Fruit fly (Drosophila melanogaster) whole organism, adult: ENCODE data around the gene CG14043.

ENCODE experiments used
- CG11617 ChIP-seq: fragments of 200-800 bp; sonication (Bioruptor generic); optimal IDR thresholded peaks from 2 replicates; lab custom pipeline; 2017; ENCODE audit warnings: mild to moderate bottlenecking, missing biosample characterization, missing genetic modification reagents, missing genetic modification characterization
- CG12768 ChIP-seq: fragments of 200-800 bp; sonication (Bioruptor generic); optimal IDR thresholded peaks from 2 replicates; lab custom pipeline; 2017; ENCODE audit warnings: missing biosample characterization, missing genetic modification characterization, mild to moderate bottlenecking, moderate library complexity, missing genetic modification reagents
- CG14711 ChIP-seq: fragments of 200-800 bp; sonication (Bioruptor generic); optimal IDR thresholded peaks from 2 replicates; lab custom pipeline; 2018; ENCODE audit warnings: missing biosample characterization, mild to moderate bottlenecking, missing genetic modification characterization, moderate library complexity
- CG1620 ChIP-seq: fragments of 200-800 bp; sonication (Bioruptor generic); optimal IDR thresholded peaks from 2 replicates; lab custom pipeline; 2016; ENCODE audit warnings: missing biosample characterization, missing genetic modification characterization
- CG33017 ChIP-seq: fragments of 200-800 bp; sonication (Bioruptor generic); optimal IDR thresholded peaks from 2 replicates; lab custom pipeline; 2018; ENCODE audit warnings: missing biosample characterization, mild to moderate bottlenecking, missing genetic modification characterization, moderate library complexity
- CG5204 ChIP-seq: fragments of 200-800 bp; sonication (Bioruptor generic); optimal IDR thresholded peaks from 2 replicates; lab custom pipeline; 2016; ENCODE audit warnings: missing biosample characterization, missing genetic modification characterization
- CG7045 ChIP-seq: fragments of 200-800 bp; sonication (Bioruptor generic); optimal IDR thresholded peaks from 2 replicates; lab custom pipeline; 2017; ENCODE audit warnings: missing biosample characterization, mild to moderate bottlenecking, missing genetic modification characterization
- CG7101 ChIP-seq: fragments of 200-800 bp; sonication (Bioruptor generic); optimal IDR thresholded peaks from 2 replicates; lab custom pipeline; 2018; ENCODE audit warnings: missing biosample characterization, mild to moderate bottlenecking, missing genetic modification characterization, moderate library complexity
- Clk ChIP-seq: fragments of 200-800 bp; sonication (Bioruptor generic); optimal IDR thresholded peaks from 2 replicates; lab custom pipeline; 2017; ENCODE audit warnings: missing biosample characterization, missing genetic modification characterization
- Crg-1 ChIP-seq: fragments of 200-800 bp; sonication (Bioruptor generic); optimal IDR thresholded peaks from 2 replicates; lab custom pipeline; 2016; ENCODE audit warnings: missing biosample characterization, missing genetic modification characterization
- Hr96 ChIP-seq: fragments of 200-800 bp; sonication (Bioruptor generic); optimal IDR thresholded peaks from 2 replicates; lab custom pipeline; 2016; ENCODE audit warnings: missing biosample characterization, missing genetic modification characterization
- Mnt ChIP-seq: fragments of 200-800 bp; sonication (Bioruptor generic); optimal IDR thresholded peaks from 2 replicates; lab custom pipeline; 2016; ENCODE audit warnings: missing biosample characterization, mild to moderate bottlenecking, missing genetic modification characterization
- bab1 ChIP-seq: fragments of 200-800 bp; sonication (Bioruptor generic); optimal IDR thresholded peaks from 3 replicates; lab custom pipeline; 2019; ENCODE audit warnings: missing biosample characterization, mild to moderate bottlenecking, missing genetic modification characterization, moderate library complexity
- cic ChIP-seq: fragments of 200-800 bp; sonication (Bioruptor generic); optimal IDR thresholded peaks from 2 replicates; lab custom pipeline; 2017; ENCODE audit warnings: missing biosample characterization, mild to moderate bottlenecking, missing genetic modification characterization, moderate library complexity
- cnc ChIP-seq, 2 experiments: fragments of >200 bp; optimal IDR thresholded peaks; 2 replicates each; lab custom pipeline; 2017
- kay ChIP-seq: fragments of 200-800 bp; sonication (Bioruptor generic); peaks from one replicate; lab custom pipeline; 2016; ENCODE audit warnings: missing biosample characterization, missing genetic modification characterization, borderline replicate concordance
- ovo ChIP-seq: fragments of 200-800 bp; sonication (Bioruptor generic); optimal IDR thresholded peaks from 2 replicates; lab custom pipeline; 2016; ENCODE audit warnings: missing biosample characterization, missing genetic modification characterization
- pad ChIP-seq: fragments of 200-800 bp; sonication (Bioruptor generic); optimal IDR thresholded peaks from 3 replicates; lab custom pipeline; 2017; ENCODE audit warnings: missing biosample characterization, missing genetic modification characterization, mild to moderate bottlenecking, moderate library complexity, missing genetic modification reagents
- tj ChIP-seq: fragments of 200-800 bp; sonication (Bioruptor generic); optimal IDR thresholded peaks from 3 replicates; lab custom pipeline; 2017; ENCODE audit warnings: missing biosample characterization, mild to moderate bottlenecking, missing genetic modification characterization, moderate library complexity
- toe ChIP-seq: fragments of 200-800 bp; sonication (Bioruptor generic); optimal IDR thresholded peaks from 2 replicates; lab custom pipeline; 2016; ENCODE audit warnings: missing biosample characterization, missing genetic modification characterization

The CG14043 gene

DNA sequence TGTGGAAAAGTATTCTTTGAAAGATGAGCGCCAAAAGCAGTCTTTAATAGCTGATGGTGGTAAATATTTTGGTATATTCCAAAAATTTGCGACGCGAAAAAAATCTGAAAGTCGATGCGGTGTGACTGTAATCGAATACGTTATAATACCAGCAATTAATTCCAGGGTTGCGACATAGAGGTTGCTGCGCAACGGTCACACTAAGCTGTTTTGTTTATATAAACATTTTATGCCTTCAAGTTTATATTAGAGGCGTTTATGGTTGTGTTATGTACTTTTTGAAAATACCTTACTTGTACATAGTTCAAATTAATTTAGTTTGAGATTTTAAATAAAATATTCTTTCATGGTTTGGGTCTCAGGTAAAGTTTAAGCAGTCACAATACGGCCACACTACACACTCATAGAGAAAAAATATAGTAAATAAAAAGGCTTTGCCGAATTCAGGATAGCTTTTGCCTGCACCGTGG, at the start of gene CG14043:
Gene CG14043, plus strand, starts transcription at position 374 of the 470 bp plus-strand sequence.
- peak; percentile 25 for TF ChIP-seq CG7101
- TF ChIP-seq Clk (GFP tag; lab: Kevin White, UChicago), result no peak
- TF ChIP-seq CG11617, result peak; percentile 19
- TF ChIP-seq toe (GFP tag; lab: Kevin White, UChicago), result no peak
- peak; percentile 14 for TF ChIP-seq tj (GFP tag; lab: Kevin White, UChicago)
- peak; percentile 72 for TF ChIP-seq Mnt (GFP tag; lab: Kevin White, UChicago)
- peak; percentile 66 for TF ChIP-seq CG14711 (tag; lab: Kevin White, UChicago)
- peak; percentile 46 for TF ChIP-seq cic (GFP tag; lab: Kevin White, UChicago)
- TF ChIP-seq ovo (GFP tag; lab: Kevin White, UChicago), result no peak
- peak; percentile 74 for TF ChIP-seq bab1 (GFP tag; lab: Kevin White, UChicago)
- TF ChIP-seq CG5204, result no peak
- peak; percentile 29 for TF ChIP-seq Crg-1 (GFP tag; lab: Kevin White, UChicago)
- TF ChIP-seq pad (GFP tag; lab: Kevin White, UChicago), result peak; percentile 26
- TF ChIP-seq CG1620, result peak; percentile 50

dm6 chr2L:4928340-4928739, 43.2 kb upstream of the CG14043 start:
- TF ChIP-seq CG7101, result no peak
- TF ChIP-seq CG7045, result peak; percentile 30

DNA sequence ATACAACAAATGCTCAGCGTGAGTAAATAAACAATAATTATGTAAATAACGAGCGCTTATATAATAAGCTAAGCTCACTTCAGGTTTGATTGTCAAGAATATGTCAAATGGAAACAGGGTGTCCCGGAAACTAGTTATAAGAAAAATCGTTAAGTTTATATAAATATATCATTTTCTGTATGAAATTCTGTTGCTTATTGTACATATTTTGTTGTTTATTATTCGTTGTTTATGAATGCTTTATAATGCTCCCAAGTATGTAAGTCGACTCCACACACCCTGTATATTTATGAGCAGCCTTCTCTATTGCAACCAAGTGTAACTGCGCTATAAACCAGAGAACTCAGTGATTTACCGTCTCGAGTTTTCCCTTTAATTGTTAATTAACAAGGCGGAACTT, 41.0 kb upstream of the CG14043 start:
- no peak for TF ChIP-seq Mnt (GFP tag; lab: Kevin White, UChicago)
- TF ChIP-seq CG1620, result no peak
- TF ChIP-seq pad (GFP tag; lab: Kevin White, UChicago), result no peak
- TF ChIP-seq CG33017, result peak; percentile 90
- TF ChIP-seq Hr96 (GFP tag; lab: Kevin White, UChicago), result peak; percentile 12
- peak; percentile 9 for TF ChIP-seq toe (GFP tag; lab: Kevin White, UChicago)
- peak; percentile 69 for TF ChIP-seq CG14711 (tag; lab: Kevin White, UChicago)
- TF ChIP-seq cic (GFP tag; lab: Kevin White, UChicago), result no peak
- TF ChIP-seq Crg-1 (GFP tag; lab: Kevin White, UChicago), result no peak
- TF ChIP-seq CG7045, result peak; percentile 83
- TF ChIP-seq ovo (GFP tag; lab: Kevin White, UChicago), result no peak
- TF ChIP-seq cnc (optimal IDR thresholded peaks at IDR 0.05; lab: Kevin White, UChicago), result no peak
- peak; percentile 51 for TF ChIP-seq CG12768 (GFP tag; lab: Kevin White, UChicago)
- TF ChIP-seq CG7101, result peak; percentile 67
- peak; percentile 20 for TF ChIP-seq CG11617
- peak; percentile 36 for TF ChIP-seq kay (GFP tag; lab: Kevin White, UChicago)
- TF ChIP-seq CG5204, result peak; percentile 61
- TF ChIP-seq Clk (GFP tag; lab: Kevin White, UChicago), result no peak
- TF ChIP-seq tj (GFP tag; lab: Kevin White, UChicago), result peak; percentile 30
- peak; percentile 35 for TF ChIP-seq bab1 (GFP tag; lab: Kevin White, UChicago)

DNA sequence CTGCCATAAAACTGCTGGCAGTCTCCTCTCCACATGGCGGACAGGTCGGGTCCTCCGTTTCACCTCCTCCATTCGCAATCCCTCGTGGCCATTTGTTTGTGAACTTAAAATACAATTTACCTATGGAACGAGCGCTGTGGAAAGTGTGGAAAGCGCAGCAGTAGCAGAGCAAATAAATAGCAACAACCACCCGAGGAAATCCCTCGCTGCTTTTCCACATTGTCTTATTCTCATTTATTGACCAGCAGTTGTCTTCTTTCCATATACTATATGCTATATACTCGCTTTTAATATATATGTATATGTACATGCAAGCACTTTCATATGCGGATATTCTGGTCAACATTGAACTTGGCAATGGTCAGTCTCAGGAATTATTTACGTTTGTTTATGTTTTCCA, 39.2 kb upstream of the CG14043 start, which contains the start of gene hoe1:
Gene hoe1, minus strand, starts transcription at position 101 of the 400 bp plus-strand sequence.
- TF ChIP-seq Crg-1 (GFP tag; lab: Kevin White, UChicago), result no peak
- TF ChIP-seq bab1 (GFP tag; lab: Kevin White, UChicago), result no peak

DNA sequence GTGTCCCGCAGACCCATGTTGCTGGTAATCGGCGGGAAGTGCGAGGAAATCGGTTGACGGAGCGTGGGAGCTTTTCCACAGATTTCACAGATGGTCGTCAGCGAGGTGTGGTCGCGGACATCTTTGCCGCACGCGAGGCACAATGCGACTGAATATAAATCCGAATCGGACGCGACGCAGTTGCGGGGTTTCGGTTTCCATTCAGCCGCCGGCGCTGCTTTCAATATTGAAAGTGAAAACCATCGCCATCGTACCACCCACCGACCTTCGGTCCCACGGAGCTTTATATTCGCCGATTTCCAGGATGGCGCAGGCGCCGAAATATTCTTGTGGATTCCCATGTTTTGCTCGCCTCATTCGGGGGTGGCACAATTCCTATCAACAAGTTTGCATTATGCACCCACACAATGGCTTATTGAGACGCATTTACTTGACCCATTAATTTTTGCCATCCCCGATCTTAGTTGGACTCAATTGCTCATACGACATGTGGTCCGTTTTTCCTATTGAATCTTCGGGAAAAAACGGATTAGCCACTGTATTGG, 35.1 kb upstream of the CG14043 start, which contains the start of gene hoe2:
Gene hoe2, minus strand, starts transcription at position 126 of the 545 bp plus-strand sequence.
- no peak for TF ChIP-seq CG1620
- peak; percentile 5 for TF ChIP-seq CG7045
- no peak for TF ChIP-seq pad (GFP tag; lab: Kevin White, UChicago)

DNA sequence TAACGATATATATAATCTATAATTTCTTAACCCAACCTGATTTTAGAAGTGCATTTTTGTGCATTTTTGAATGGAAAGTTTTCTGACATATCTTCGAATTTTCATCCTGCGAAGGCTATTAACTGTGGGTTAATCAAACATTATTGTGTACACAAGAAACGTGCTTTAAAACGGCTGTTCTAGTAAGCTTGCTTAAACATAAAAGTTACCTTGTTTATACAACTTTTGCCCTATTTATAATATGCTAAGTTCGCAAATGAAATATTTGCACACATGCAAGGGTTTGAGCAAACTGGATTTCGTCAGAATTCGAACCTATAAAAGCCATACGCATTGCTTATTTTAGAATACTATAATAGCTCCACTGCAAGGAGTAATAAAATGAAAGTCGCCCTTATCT, 34.4 kb upstream of the CG14043 start, which contains the start of gene Sgs1:
Gene Sgs1, plus strand, starts transcription at position 350 of the 400 bp plus-strand sequence.
- TF ChIP-seq toe (GFP tag; lab: Kevin White, UChicago), result no peak
- no peak for TF ChIP-seq CG1620
- TF ChIP-seq CG14711 (tag; lab: Kevin White, UChicago), result no peak
- TF ChIP-seq pad (GFP tag; lab: Kevin White, UChicago), result no peak
- no peak for TF ChIP-seq CG5204
- TF ChIP-seq Clk (GFP tag; lab: Kevin White, UChicago), result no peak
- TF ChIP-seq Crg-1 (GFP tag; lab: Kevin White, UChicago), result no peak
- TF ChIP-seq cnc (optimal IDR thresholded peaks at IDR 0.05; lab: Kevin White, UChicago), result no peak
- TF ChIP-seq CG12768 (GFP tag; lab: Kevin White, UChicago), result no peak
- no peak for TF ChIP-seq CG7045
- no peak for TF ChIP-seq tj (GFP tag; lab: Kevin White, UChicago)

DNA sequence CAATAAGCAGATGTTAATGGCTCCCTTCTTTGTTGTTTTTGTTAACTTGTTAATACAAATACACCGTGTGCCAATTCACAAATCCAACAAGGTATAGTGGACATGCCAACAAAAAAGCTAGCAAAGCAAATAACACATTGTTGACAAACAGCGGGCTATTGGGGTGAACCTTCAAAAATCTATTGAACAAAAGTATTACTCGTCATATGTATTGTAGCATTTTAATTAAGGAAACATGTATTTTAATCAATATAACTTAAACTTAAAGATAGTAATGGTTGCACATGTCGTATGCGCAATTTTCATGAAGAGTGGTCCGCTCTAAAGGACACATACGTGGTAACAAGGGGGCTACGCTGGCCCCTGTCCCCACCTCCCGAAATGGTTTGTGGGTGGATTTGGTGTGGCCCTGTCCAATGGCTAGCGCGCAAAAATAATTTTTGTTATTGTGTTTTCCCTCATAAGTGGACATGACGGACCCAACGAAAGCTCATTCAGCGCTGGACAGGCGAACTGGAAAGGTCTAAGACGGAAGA, 29.2 kb upstream of the CG14043 start, which contains the start of gene synr:
Gene synr, plus strand, starts transcription at position 486 of the 536 bp plus-strand sequence.
- TF ChIP-seq cic (GFP tag; lab: Kevin White, UChicago) (no peak), CG7045 (peak; percentile 1), CG5204 (peak; percentile 28)
